Fruit fly (Drosophila melanogaster) whole organism, embryonic: ENCODE measurements around the gene Rpn1.

ENCODE experiments used
- CG13287 ChIP-seq: fragments of 200-800 bp; sonication (Bioruptor generic); IDR thresholded peaks from 2 replicates; pipeline ENCODE4 v1.3.6; 2022; ENCODE audit warnings: missing biosample characterization, missing genetic modification characterization; ENCODE audit not compliant: partially characterized antibody
- CG14667 ChIP-seq: fragments of 200-800 bp; sonication (Bioruptor generic); IDR thresholded peaks from 2 replicates; pipeline ENCODE4 v1.3.6; 2022; ENCODE audit warnings: missing biosample characterization, missing genetic modification characterization
- CG1792 ChIP-seq: fragments of 200-800 bp; sonication (Bioruptor generic); optimal IDR thresholded peaks from 2 replicates; lab custom pipeline; 2016; ENCODE audit warnings: missing biosample characterization, missing genetic modification characterization
- CG4707 ChIP-seq: fragments of 200-800 bp; sonication (Bioruptor generic); optimal IDR thresholded peaks from 2 replicates; lab custom pipeline; 2018; ENCODE audit warnings: missing biosample characterization, mild to moderate bottlenecking, missing genetic modification characterization, moderate library complexity
- CG4730 ChIP-seq: fragments of 200-800 bp; sonication (Bioruptor generic); IDR thresholded peaks from 2 replicates; pipeline ENCODE4 v1.3.6; 2022; ENCODE audit warnings: missing biosample characterization, missing genetic modification characterization
- Kr ChIP-seq: fragments of 200-800 bp; sonication (Bioruptor generic); optimal IDR thresholded peaks from 2 replicates; lab custom pipeline; 2017; ENCODE audit warnings: missing biosample characterization, mild to moderate bottlenecking, missing genetic modification characterization
- fru ChIP-seq: fragments of >200 bp; optimal IDR thresholded peaks from 2 replicates; lab custom pipeline; 2017
- gfzf ChIP-seq: fragments of 200-800 bp; sonication (Bioruptor generic); optimal IDR thresholded peaks from 2 replicates; lab custom pipeline; 2016; ENCODE audit warnings: missing biosample characterization, mild to moderate bottlenecking, missing genetic modification characterization, moderate library complexity
- mirr ChIP-seq: fragments of 200-800 bp; sonication (Bioruptor generic); optimal IDR thresholded peaks from 3 replicates; lab custom pipeline; 2018; ENCODE audit warnings: missing biosample characterization, mild to moderate bottlenecking, missing genetic modification characterization
- pho ChIP-seq: fragments of 200-800 bp; sonication (Bioruptor generic); optimal IDR thresholded peaks from 2 replicates; lab custom pipeline; 2016; ENCODE audit warnings: missing biosample characterization, missing genetic modification characterization
- vvl ChIP-seq: fragments of 200-800 bp; sonication (Bioruptor generic); IDR thresholded peaks from 2 replicates; pipeline ENCODE4 v1.3.6; 2022; ENCODE audit warnings: missing biosample characterization, missing genetic modification characterization

- TF ChIP-seq CG4730 (GFP tag; lab: Robert Waterston, UW) (no peak), fru (no peak), CG4707 (GFP tag; lab: Kevin White, UChicago) (no peak), CG13287 (no peak), Kr (GFP tag; lab: Kevin White, UChicago) (peak; percentile 6), gfzf (GFP tag; lab: Kevin White, UChicago) (no peak), vvl (GFP tag; lab: Robert Waterston, UW) (no peak), CG14667 (GFP tag; lab: Robert Waterston, UW) (no peak), mirr (peak; percentile 12), CG1792 (GFP tag; lab: Kevin White, UChicago) (no peak), pho (GFP tag; lab: Kevin White, UChicago) (no peak)
These were observed 17.2 kb upstream of the Rpn1 start for dm6 chr3L:19897685-19898009.
